Worm (Caenorhabditis elegans): ENCODE measurements around the gene H12I19.115.

The H12I19.115 gene

ce11 chrIV:14127805-14128610, at the start of gene H12I19.115:
Gene H12I19.115 (minus strand): TSS chrIV:14127855.
- TF ChIP-seq mxl-2 (GFP tag; conservative IDR thresholded peaks at IDR 0.05), result no peak
- no peak for TF ChIP-seq daf-16 (GFP tag; optimal IDR thresholded peaks at IDR 0.05)
- TF ChIP-seq daf-16 (tag; optimal IDR thresholded peaks at IDR 0.05), result peak; percentile 53
- no peak for TF ChIP-seq nhr-237 (tag; optimal IDR thresholded peaks at IDR 0.05)
- peak; percentile 60 for TF ChIP-seq pqm-1 (tag; optimal IDR thresholded peaks at IDR 0.05)

ce11 chrIV:14177058-14177457, 49.4 kb upstream of the H12I19.115 start, which contains the start of gene R05A10.2:
Gene R05A10.2 (plus strand): TSS chrIV:14177271.
- TF ChIP-seq ceh-44 (GFP tag; IDR thresholded peaks at IDR 0.05) (no peak), mxl-3 (GFP tag; optimal IDR thresholded peaks at IDR 0.05) (no peak), nhr-48 (tag; optimal IDR thresholded peaks at IDR 0.05) (no peak), hmg-1.1 (GFP tag; IDR thresholded peaks at IDR 0.05) (no peak), aha-1 (tag) (peak; percentile 61), T20F7.1 (GFP tag; optimal IDR thresholded peaks at IDR 0.05) (no peak), unc-39 (tag; optimal IDR thresholded peaks at IDR 0.05) (no peak), F44E2.7 (GFP tag; IDR thresholded peaks at IDR 0.05) (no peak), unc-62 (GFP tag; optimal IDR thresholded peaks at IDR 0.05 in 1 of 2) (peak in 1 of 2 experiments; percentile 61), unc-62 (tag; optimal IDR thresholded peaks at IDR 0.05) (no peak), snpc-4 (tag; optimal IDR thresholded peaks at IDR 0.05) (no peak)

- no peak for TF ChIP-seq F10B5.3 (tag; optimal IDR thresholded peaks at IDR 0.05)
- TF ChIP-seq nhr-42 (GFP tag; IDR thresholded peaks at IDR 0.05), result no peak
- no peak for TF ChIP-seq ama-1 (optimal IDR thresholded peaks at IDR 0.05)
- no peak for TF ChIP-seq dmd-9 (GFP tag; IDR thresholded peaks at IDR 0.05)
Observed at ce11 chrIV:14176373-14176772, 48.7 kb upstream of the H12I19.115 start, which contains the start of gene R05A10.3. Gene R05A10.3 (minus strand): TSS chrIV:14176473.

DNA sequence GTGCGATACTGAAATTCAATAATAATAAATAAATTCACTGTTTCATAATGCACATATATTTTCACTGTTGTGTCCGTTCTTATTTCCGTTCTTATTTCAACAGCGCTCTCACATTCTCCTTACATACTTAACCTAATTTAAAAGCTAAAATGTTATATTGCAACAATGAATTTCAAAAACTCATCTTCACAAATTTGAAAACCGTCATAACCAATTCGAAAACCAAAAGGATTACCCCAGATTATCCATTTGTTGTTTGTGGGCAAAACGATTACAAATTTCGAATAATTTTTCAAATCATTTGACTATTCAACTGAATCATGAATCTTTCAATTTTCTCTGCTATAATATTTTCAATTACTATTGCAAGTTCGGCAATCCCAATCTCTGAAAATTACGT, 44.5 kb upstream of the H12I19.115 start, which contains the start of gene R05A10.4:
Gene R05A10.4 (plus strand): TSS at position 301 of the 400 bp plus-strand sequence.
- TF ChIP-seq sdz-12 (GFP tag; optimal IDR thresholded peaks at IDR 0.05) (no peak), dmd-9 (GFP tag; IDR thresholded peaks at IDR 0.05) (no peak), nhr-42 (GFP tag; IDR thresholded peaks at IDR 0.05) (no peak), Y105C5A.15 (GFP tag; IDR thresholded peaks at IDR 0.05) (no peak), unc-130 (GFP tag; optimal IDR thresholded peaks at IDR 0.05) (no peak), nhr-77 (tag; optimal IDR thresholded peaks at IDR 0.05) (no peak), pha-4 (GFP tag; IDR thresholded peaks at IDR 0.05) (no peak), pha-4 (tag; optimal IDR thresholded peaks at IDR 0.05) (no peak), nhr-111 (GFP tag; optimal IDR thresholded peaks at IDR 0.05) (no peak), spr-1 (tag; optimal IDR thresholded peaks at IDR 0.05) (no peak), daf-19 (GFP tag; conservative IDR thresholded peaks at IDR 0.05) (no peak), nhr-10 (tag; optimal IDR thresholded peaks at IDR 0.05) (no peak), T20F7.1 (GFP tag; optimal IDR thresholded peaks at IDR 0.05) (no peak), mdl-1 (tag; optimal IDR thresholded peaks at IDR 0.05) (no peak), unc-39 (tag; optimal IDR thresholded peaks at IDR 0.05) (no peak), ZK337.2 (GFP tag; IDR thresholded peaks at IDR 0.05) (no peak), F26F4.8 (GFP tag; conservative IDR thresholded peaks at IDR 0.05) (no peak), nhr-25 (tag; optimal IDR thresholded peaks at IDR 0.05; ENCODE audit: borderline replicate concordance, insufficient read depth) (no peak)

ce11 chrIV:14165476-14165875, 37.8 kb upstream of the H12I19.115 start, which contains the start of gene R05A10.6:
Gene R05A10.6 (plus strand): TSS chrIV:14165776.
- TF ChIP-seq aha-1 (tag), result no peak
- no peak for TF ChIP-seq hif-1 (tag; optimal IDR thresholded peaks at IDR 0.05)
- TF ChIP-seq lin-39 (tag; optimal IDR thresholded peaks at IDR 0.05), result no peak
- no peak for TF ChIP-seq lsy-2 (tag; optimal IDR thresholded peaks at IDR 0.05)
- TF ChIP-seq D1046.2 (GFP tag; IDR thresholded peaks at IDR 0.05), result no peak
- TF ChIP-seq T20F7.1 (GFP tag; optimal IDR thresholded peaks at IDR 0.05), result no peak
- TF ChIP-seq mdt-29 (GFP tag; IDR thresholded peaks at IDR 0.05), result no peak
- TF ChIP-seq nhr-6 (tag; optimal IDR thresholded peaks at IDR 0.05), result no peak
- no peak for TF ChIP-seq lir-3 (tag; optimal IDR thresholded peaks at IDR 0.05)
- TF ChIP-seq daf-12 (tag; optimal IDR thresholded peaks at IDR 0.05), result no peak
- no peak for TF ChIP-seq unc-62 (GFP tag; optimal IDR thresholded peaks at IDR 0.05 in 1 of 2)
- TF ChIP-seq unc-62 (tag; optimal IDR thresholded peaks at IDR 0.05), result no peak
- no peak for TF ChIP-seq ctbp-1 (GFP tag; IDR thresholded peaks at IDR 0.05)
- no peak for TF ChIP-seq F37D6.2 (tag; optimal IDR thresholded peaks at IDR 0.05)
- TF ChIP-seq set-16 (GFP tag; IDR thresholded peaks at IDR 0.05), result no peak
- no peak for TF ChIP-seq ama-1 (optimal IDR thresholded peaks at IDR 0.05)

Data from whole organism, L4 larva.